Fruit fly (Drosophila melanogaster): ENCODE measurements around the gene CG32365.

Gene CG32365

dm6 chr3L:7867036-7867787, 1.6 kb upstream of the CG32365 start, which contains the start of gene Pdp1 (continued):
- TF ChIP-seq grn (GFP tag; optimal IDR thresholded peaks at IDR 0.05) (peak; percentile 98), Pdp1 (GFP tag; optimal IDR thresholded peaks at IDR 0.05) (peak in 1 of 2 experiments; percentile 100), Scr (GFP tag; IDR thresholded peaks at IDR 0.05; ENCODE audit: partially characterized antibody) (peak; percentile 46; the same call in 1 of the 2 replicates), psq (GFP tag; optimal IDR thresholded peaks at IDR 0.05) (no peak), B-H1 (GFP tag; IDR thresholded peaks at IDR 0.05) (no peak; the same call in 2 of the 3 replicates), zfh1 (GFP tag; IDR thresholded peaks at IDR 0.05) (no peak), CG10543 (GFP tag; optimal IDR thresholded peaks at IDR 0.05) (peak; percentile 81), Dbx (GFP tag; IDR thresholded peaks at IDR 0.05) (no peak; the same call in 2 of the 3 replicates), nerfin-1 (tag; optimal IDR thresholded peaks at IDR 0.05) (peak; percentile 3), sens-2 (GFP tag; IDR thresholded peaks at IDR 0.05) (no peak), Nf-YC (tag; optimal IDR thresholded peaks at IDR 0.05) (peak; percentile 23), Usf (GFP tag; optimal IDR thresholded peaks at IDR 0.05) (peak; percentile 92), CG12391 (tag; optimal IDR thresholded peaks at IDR 0.05) (no peak), dm (GFP tag; optimal IDR thresholded peaks at IDR 0.05) (peak; percentile 94), sna (GFP tag; IDR thresholded peaks at IDR 0.05; ENCODE audit: partially characterized antibody) (peak; percentile 50; the same call in 1 of the 2 replicates), jumu (GFP tag; optimal IDR thresholded peaks at IDR 0.05) (no peak), CG6791 (GFP tag; IDR thresholded peaks at IDR 0.05; ENCODE audit: partially characterized antibody) (peak; percentile 65; the same call in 1 of the 3 replicates), sug (tag; optimal IDR thresholded peaks at IDR 0.05) (peak; percentile 89), CG8944 (GFP tag; optimal IDR thresholded peaks at IDR 0.05) (no peak), oc (tag; optimal IDR thresholded peaks at IDR 0.05) (peak; percentile 51), CG32532 (GFP tag; IDR thresholded peaks at IDR 0.05) (peak; percentile 57), CG18262 (tag; optimal IDR thresholded peaks at IDR 0.05) (peak; percentile 16), gsb (GFP tag; IDR thresholded peaks at IDR 0.05) (no peak), ro (GFP tag; IDR thresholded peaks at IDR 0.05) (no peak), NC2α (GFP tag; optimal IDR thresholded peaks at IDR 0.05) (no peak), sc (optimal IDR thresholded peaks at IDR 0.05) (no peak), sc (GFP tag; optimal IDR thresholded peaks at IDR 0.05) (peak; percentile 8), CG1603 (tag; optimal IDR thresholded peaks at IDR 0.05) (no peak), Antp (GFP tag; optimal IDR thresholded peaks at IDR 0.05) (no peak), Ets65A (GFP tag) (no peak), CG12659 (GFP tag; optimal IDR thresholded peaks at IDR 0.05) (peak; percentile 25), trh (GFP tag; optimal IDR thresholded peaks at IDR 0.05) (no peak), CG3281 (GFP tag; optimal IDR thresholded peaks at IDR 0.05) (no peak), unc-4 (GFP tag; IDR thresholded peaks at IDR 0.05; ENCODE audit: partially characterized antibody) (peak; percentile 28; the same call in 1 of the 2 replicates), CG13775 (GFP tag; optimal IDR thresholded peaks at IDR 0.05) (no peak), ash1 (GFP tag; optimal IDR thresholded peaks at IDR 0.05) (no peak), ara (GFP tag; IDR thresholded peaks at IDR 0.05) (no peak), ssp (GFP tag; IDR thresholded peaks at IDR 0.05) (no peak), CG14667 (GFP tag; IDR thresholded peaks at IDR 0.05) (no peak), CG9932 (GFP tag; IDR thresholded peaks at IDR 0.05) (no peak), Xrp1 (GFP tag; IDR thresholded peaks at IDR 0.05) (peak; percentile 31; the same call in 1 of the 2 replicates), hbn (GFP tag; IDR thresholded peaks at IDR 0.05; ENCODE audit: partially characterized antibody) (peak; percentile 54; the same call in 1 of the 2 replicates), crol (GFP tag; IDR thresholded peaks at IDR 0.05) (peak; percentile 99), Poxn (GFP tag; IDR thresholded peaks at IDR 0.05) (no peak), CG4820 (GFP tag; optimal IDR thresholded peaks at IDR 0.05) (no peak), Sox100B (GFP tag; optimal IDR thresholded peaks at IDR 0.05) (no peak), CG16863 (GFP tag; optimal IDR thresholded peaks at IDR 0.05) (no peak), CG7372 (GFP tag; IDR thresholded peaks at IDR 0.05) (no peak), seq (GFP tag; IDR thresholded peaks at IDR 0.05) (0 out of 2 replicates have a peak, but pooled peaks have one; percentile 21), cato (GFP tag; optimal IDR thresholded peaks at IDR 0.05; ENCODE audit: borderline replicate concordance) (no peak)

Data from whole organism, embryonic.